Worm (Caenorhabditis elegans): ENCODE measurements around the gene ham-2.

The ham-2 gene

DNA sequence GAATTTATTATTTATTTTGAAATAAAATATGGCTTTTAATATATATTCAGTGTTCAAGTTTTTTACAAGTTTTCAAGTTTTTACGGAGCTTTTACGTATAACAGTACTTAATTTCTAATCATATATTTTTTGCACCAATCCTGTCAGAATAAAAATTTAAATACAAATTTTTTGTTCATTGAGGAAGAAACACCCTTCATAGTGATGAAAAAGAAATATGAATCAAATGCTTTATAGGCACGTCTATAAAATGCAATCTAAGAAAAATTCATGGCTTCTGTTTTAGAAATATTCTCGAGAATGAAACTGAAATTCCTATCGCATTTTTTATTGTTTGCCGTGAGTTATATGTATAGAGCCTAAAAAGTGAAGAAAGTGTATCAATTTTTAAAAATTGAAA, 32.1 kb downstream of the ham-2 start, which contains the start of gene C05E11.2:
Gene C05E11.2, plus strand, starts transcription at position 301 of the 400 bp plus-strand sequence.
- TF ChIP-seq tbx-11 (GFP tag; IDR thresholded peaks at IDR 0.05) (no peak), ceh-13 (GFP tag; optimal IDR thresholded peaks at IDR 0.05) (no peak), hnd-1 (tag; optimal IDR thresholded peaks at IDR 0.05) (no peak), B0310.2 (tag; optimal IDR thresholded peaks at IDR 0.05) (no peak), sea-1 (GFP tag; conservative IDR thresholded peaks at IDR 0.05) (no peak), tbx-37 (GFP tag; conservative IDR thresholded peaks at IDR 0.05) (no peak), hmbx-1 (tag; optimal IDR thresholded peaks at IDR 0.05) (no peak), ceh-36 (tag; optimal IDR thresholded peaks at IDR 0.05) (no peak), hmg-4 (GFP tag; optimal IDR thresholded peaks at IDR 0.05) (no peak), scrt-1 (GFP tag; IDR thresholded peaks at IDR 0.05) (no peak), flt-1 (GFP tag; IDR thresholded peaks at IDR 0.05) (no peak), aly-1 (tag; optimal IDR thresholded peaks at IDR 0.05) (no peak), ama-1 (optimal IDR thresholded peaks at IDR 0.05) (no peak), tra-4 (tag; optimal IDR thresholded peaks at IDR 0.05) (no peak), F13C5.2 (tag; optimal IDR thresholded peaks at IDR 0.05) (no peak), ets-7 (tag; optimal IDR thresholded peaks at IDR 0.05) (no peak), pes-1 (GFP tag; IDR thresholded peaks at IDR 0.05) (no peak)

DNA sequence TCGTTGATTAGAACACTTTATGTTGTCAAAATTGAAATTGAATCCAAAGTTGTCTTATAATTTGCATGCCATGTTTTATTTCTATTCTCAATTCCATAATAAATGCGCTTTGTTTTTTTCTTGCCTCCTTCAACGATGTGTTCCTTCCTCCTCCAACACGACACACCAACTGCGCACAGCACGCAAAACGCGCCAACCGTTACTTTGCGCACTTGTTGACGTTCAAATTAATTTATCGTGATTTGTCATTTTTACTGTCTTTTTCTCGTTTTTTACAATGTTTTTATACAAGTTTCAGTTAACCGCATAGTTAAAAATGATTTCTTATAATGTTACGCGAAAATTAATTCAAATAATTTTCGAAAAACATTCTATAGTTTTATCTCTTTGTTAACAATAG, 33.4 kb downstream of the ham-2 start:
- TF ChIP-seq scrt-1 (GFP tag; IDR thresholded peaks at IDR 0.05) (no peak), ceh-36 (tag; optimal IDR thresholded peaks at IDR 0.05) (no peak), aly-1 (tag; optimal IDR thresholded peaks at IDR 0.05) (no peak), B0310.2 (tag; optimal IDR thresholded peaks at IDR 0.05) (no peak), ets-7 (tag; optimal IDR thresholded peaks at IDR 0.05) (no peak)

DNA sequence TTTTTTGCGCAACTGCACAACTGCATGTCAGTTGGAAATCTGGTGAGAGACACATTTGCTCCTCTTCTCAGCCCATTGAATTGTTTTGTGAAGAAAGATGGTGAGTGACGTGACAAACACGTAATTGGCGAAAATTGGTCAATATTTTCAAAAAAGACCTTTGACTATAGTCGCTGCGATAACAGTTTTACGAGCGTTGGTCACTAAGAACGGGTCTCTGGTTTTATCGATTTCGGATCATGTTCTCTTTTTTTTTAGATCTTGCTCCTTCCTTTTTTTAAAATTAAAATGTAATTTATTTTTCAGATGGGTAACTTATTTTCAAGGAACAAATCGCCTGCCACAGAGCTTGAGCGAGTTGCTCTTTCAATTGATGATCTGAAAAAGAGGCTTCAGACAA, 34.0 kb downstream of the ham-2 start, which contains the start of gene lnp-1:
Gene lnp-1, plus strand, starts transcription at position 301 of the 400 bp plus-strand sequence.
- TF ChIP-seq ceh-36 (tag; optimal IDR thresholded peaks at IDR 0.05) = no peak
- TF ChIP-seq aly-1 (tag; optimal IDR thresholded peaks at IDR 0.05) = no peak
- no peak for TF ChIP-seq hmg-4 (GFP tag; optimal IDR thresholded peaks at IDR 0.05)
- TF ChIP-seq tra-4 (tag; optimal IDR thresholded peaks at IDR 0.05) = no peak
- no peak for TF ChIP-seq tbx-11 (GFP tag; IDR thresholded peaks at IDR 0.05)
- no peak for TF ChIP-seq scrt-1 (GFP tag; IDR thresholded peaks at IDR 0.05)
- TF ChIP-seq sea-1 (GFP tag; conservative IDR thresholded peaks at IDR 0.05) = no peak
- no peak for TF ChIP-seq F13C5.2 (tag; optimal IDR thresholded peaks at IDR 0.05)

ce11 chrX:4592250-4592649, 37.8 kb downstream of the ham-2 start, which contains the start of gene flp-12:
TSS of gene flp-12 (minus strand) at chrX:4592350.
- TF ChIP-seq ama-1 (optimal IDR thresholded peaks at IDR 0.05) = no peak
- TF ChIP-seq flt-1 (GFP tag; IDR thresholded peaks at IDR 0.05) = no peak
- TF ChIP-seq ceh-13 (GFP tag; optimal IDR thresholded peaks at IDR 0.05) = no peak
- no peak for TF ChIP-seq hnd-1 (tag; optimal IDR thresholded peaks at IDR 0.05)
- no peak for TF ChIP-seq hmg-4 (GFP tag; optimal IDR thresholded peaks at IDR 0.05)
- TF ChIP-seq ets-7 (tag; optimal IDR thresholded peaks at IDR 0.05) = no peak
- no peak for TF ChIP-seq scrt-1 (GFP tag; IDR thresholded peaks at IDR 0.05)
- TF ChIP-seq hmbx-1 (tag; optimal IDR thresholded peaks at IDR 0.05) = no peak
- TF ChIP-seq tbx-11 (GFP tag; IDR thresholded peaks at IDR 0.05) = no peak
- no peak for TF ChIP-seq sea-1 (GFP tag; conservative IDR thresholded peaks at IDR 0.05)
- no peak for TF ChIP-seq ceh-36 (tag; optimal IDR thresholded peaks at IDR 0.05)
- no peak for TF ChIP-seq F13C5.2 (tag; optimal IDR thresholded peaks at IDR 0.05)
- TF ChIP-seq B0310.2 (tag; optimal IDR thresholded peaks at IDR 0.05) = no peak

DNA sequence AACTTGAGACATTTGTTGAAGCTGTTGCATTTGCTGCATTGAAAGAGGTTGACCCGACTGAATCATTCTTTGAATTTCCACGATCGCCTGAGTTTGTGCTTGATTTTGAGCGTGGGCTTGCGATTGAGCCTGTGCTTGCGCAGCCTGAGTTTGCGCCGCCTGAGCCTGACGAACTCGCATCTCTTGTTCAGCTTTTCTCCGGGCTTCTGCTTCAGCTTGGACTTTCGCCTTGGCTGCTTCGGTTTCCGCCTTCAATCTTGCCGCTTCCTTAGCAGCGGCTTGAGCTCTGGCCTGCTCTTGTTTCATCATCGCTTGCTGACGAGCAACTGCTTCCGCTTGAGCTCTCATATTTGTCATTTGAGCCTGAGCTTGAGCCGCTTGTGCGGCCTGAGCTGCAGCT, 42.9 kb downstream of the ham-2 start:
- TF ChIP-seq F13C5.2 (tag; optimal IDR thresholded peaks at IDR 0.05) (no peak), ets-7 (tag; optimal IDR thresholded peaks at IDR 0.05) (no peak), flt-1 (GFP tag; IDR thresholded peaks at IDR 0.05) (no peak), tbx-11 (GFP tag; IDR thresholded peaks at IDR 0.05) (no peak), hmbx-1 (tag; optimal IDR thresholded peaks at IDR 0.05) (no peak), ama-1 (optimal IDR thresholded peaks at IDR 0.05) (no peak), ceh-13 (GFP tag; optimal IDR thresholded peaks at IDR 0.05) (no peak), hmg-4 (GFP tag; optimal IDR thresholded peaks at IDR 0.05) (no peak), pes-1 (GFP tag; IDR thresholded peaks at IDR 0.05) (no peak), tbx-37 (GFP tag; conservative IDR thresholded peaks at IDR 0.05) (no peak), aly-1 (tag; optimal IDR thresholded peaks at IDR 0.05) (no peak), tra-4 (tag; optimal IDR thresholded peaks at IDR 0.05) (no peak), B0310.2 (tag; optimal IDR thresholded peaks at IDR 0.05) (no peak), ceh-36 (tag; optimal IDR thresholded peaks at IDR 0.05) (no peak), sea-1 (GFP tag; conservative IDR thresholded peaks at IDR 0.05) (no peak), scrt-1 (GFP tag; IDR thresholded peaks at IDR 0.05) (no peak), hnd-1 (tag; optimal IDR thresholded peaks at IDR 0.05) (no peak)

- TF ChIP-seq ets-7 (tag; optimal IDR thresholded peaks at IDR 0.05) (no peak), hnd-1 (tag; optimal IDR thresholded peaks at IDR 0.05) (no peak), tra-4 (tag; optimal IDR thresholded peaks at IDR 0.05) (no peak), F13C5.2 (tag; optimal IDR thresholded peaks at IDR 0.05) (no peak), sea-1 (GFP tag; conservative IDR thresholded peaks at IDR 0.05) (no peak), scrt-1 (GFP tag; IDR thresholded peaks at IDR 0.05) (no peak), hmbx-1 (tag; optimal IDR thresholded peaks at IDR 0.05) (no peak), ceh-36 (tag; optimal IDR thresholded peaks at IDR 0.05) (no peak), tbx-37 (GFP tag; conservative IDR thresholded peaks at IDR 0.05) (no peak), ceh-13 (GFP tag; optimal IDR thresholded peaks at IDR 0.05) (no peak), flt-1 (GFP tag; IDR thresholded peaks at IDR 0.05) (no peak), pes-1 (GFP tag; IDR thresholded peaks at IDR 0.05) (no peak), hmg-4 (GFP tag; optimal IDR thresholded peaks at IDR 0.05) (no peak), aly-1 (tag; optimal IDR thresholded peaks at IDR 0.05) (no peak), ama-1 (optimal IDR thresholded peaks at IDR 0.05) (no peak), tbx-11 (GFP tag; IDR thresholded peaks at IDR 0.05) (no peak), B0310.2 (tag; optimal IDR thresholded peaks at IDR 0.05) (no peak)
Measured at ce11 chrX:4599526-4599925, 45.0 kb downstream of the ham-2 start.

DNA sequence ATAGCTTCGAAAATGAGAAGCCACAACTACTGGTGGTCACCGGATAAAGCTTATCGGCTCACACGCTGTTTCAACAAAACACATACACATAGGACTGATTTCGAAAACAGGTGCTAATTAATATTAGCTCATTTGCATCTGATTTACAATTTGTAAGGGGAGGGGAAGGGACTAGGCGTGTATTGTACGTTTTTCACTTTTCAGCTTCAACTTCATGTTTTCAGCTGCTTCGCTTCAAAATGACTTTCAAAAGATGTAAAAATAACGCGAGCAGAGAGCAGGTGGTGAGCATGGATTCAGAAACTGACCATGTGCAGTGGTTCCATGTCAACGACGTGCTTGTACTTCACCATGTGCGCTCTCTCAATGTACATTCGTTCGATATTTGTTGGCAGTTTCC, 46.5 kb downstream of the ham-2 start:
- TF ChIP-seq tbx-37 (GFP tag; conservative IDR thresholded peaks at IDR 0.05) = no peak
- no peak for TF ChIP-seq ceh-36 (tag; optimal IDR thresholded peaks at IDR 0.05)
- no peak for TF ChIP-seq flt-1 (GFP tag; IDR thresholded peaks at IDR 0.05)
- TF ChIP-seq hmg-4 (GFP tag; optimal IDR thresholded peaks at IDR 0.05) = no peak
- no peak for TF ChIP-seq tbx-11 (GFP tag; IDR thresholded peaks at IDR 0.05)
- TF ChIP-seq scrt-1 (GFP tag; IDR thresholded peaks at IDR 0.05) = no peak
- TF ChIP-seq pes-1 (GFP tag; IDR thresholded peaks at IDR 0.05) = no peak
- TF ChIP-seq B0310.2 (tag; optimal IDR thresholded peaks at IDR 0.05) = no peak
- no peak for TF ChIP-seq hnd-1 (tag; optimal IDR thresholded peaks at IDR 0.05)
- no peak for TF ChIP-seq aly-1 (tag; optimal IDR thresholded peaks at IDR 0.05)
- TF ChIP-seq hmbx-1 (tag; optimal IDR thresholded peaks at IDR 0.05) = no peak
- TF ChIP-seq tra-4 (tag; optimal IDR thresholded peaks at IDR 0.05) = no peak
- no peak for TF ChIP-seq F13C5.2 (tag; optimal IDR thresholded peaks at IDR 0.05)
- no peak for TF ChIP-seq ceh-13 (GFP tag; optimal IDR thresholded peaks at IDR 0.05)
- no peak for TF ChIP-seq ets-7 (tag; optimal IDR thresholded peaks at IDR 0.05)
- TF ChIP-seq sea-1 (GFP tag; conservative IDR thresholded peaks at IDR 0.05) = no peak
- no peak for TF ChIP-seq ama-1 (optimal IDR thresholded peaks at IDR 0.05)

Data from whole organism, early embryonic.